Fruit fly (Drosophila melanogaster): Measurements from ENCODE around the gene Ir94c.

Gene Ir94c

dm6 chr3R:22124863-22125262, 5.6 kb upstream of the Ir94c start (continued):
- no peak for TF ChIP-seq gcm2 (GFP tag; optimal IDR thresholded peaks at IDR 0.05)
- peak; percentile 20 for TF ChIP-seq Vsx1 (GFP tag; optimal IDR thresholded peaks at IDR 0.05)
- no peak for TF ChIP-seq sima (GFP tag; optimal IDR thresholded peaks at IDR 0.05)
- no peak for TF ChIP-seq CG33213 (GFP tag; optimal IDR thresholded peaks at IDR 0.05)
- no peak for TF ChIP-seq Fer1 (GFP tag; optimal IDR thresholded peaks at IDR 0.05)
- no peak for TF ChIP-seq tgo (GFP tag; IDR thresholded peaks at IDR 0.05)
- no peak for TF ChIP-seq CG1647 (GFP tag; optimal IDR thresholded peaks at IDR 0.05)
- TF ChIP-seq CG3281 (GFP tag; optimal IDR thresholded peaks at IDR 0.05), result no peak
- peak; percentile 24 for TF ChIP-seq Deaf1 (tag; optimal IDR thresholded peaks at IDR 0.05)
- no peak for TF ChIP-seq CG9876 (GFP tag; optimal IDR thresholded peaks at IDR 0.05)
- no peak for TF ChIP-seq Hmr (GFP tag; optimal IDR thresholded peaks at IDR 0.05)
- no peak for TF ChIP-seq Sin3A (optimal IDR thresholded peaks at IDR 0.05)
- no peak for TF ChIP-seq gce (GFP tag; IDR thresholded peaks at IDR 0.05)
- no peak for TF ChIP-seq TFAM (GFP tag; optimal IDR thresholded peaks at IDR 0.05)
- 0 out of 2 replicates have a peak, but pooled peaks have one; percentile 24 for TF ChIP-seq bbx (GFP tag; IDR thresholded peaks at IDR 0.05; ENCODE audit: partially characterized antibody)
- TF ChIP-seq Spps (tag; optimal IDR thresholded peaks at IDR 0.05), result peak; percentile 5
- TF ChIP-seq hth (optimal IDR thresholded peaks at IDR 0.05), result no peak
- no peak for TF ChIP-seq Doc2 (GFP tag; IDR thresholded peaks at IDR 0.05)
- no peak for TF ChIP-seq gcm (GFP tag; optimal IDR thresholded peaks at IDR 0.05)
- no peak for TF ChIP-seq p53 (GFP tag; optimal IDR thresholded peaks at IDR 0.05)
- TF ChIP-seq seq (GFP tag; IDR thresholded peaks at IDR 0.05), result no peak
- no peak for TF ChIP-seq CG7745 (tag; optimal IDR thresholded peaks at IDR 0.05)
- peak; percentile 51 to 66 for TF ChIP-seq Trl (optimal IDR thresholded peaks at IDR 0.05)
- no peak for TF ChIP-seq Trl (GFP tag; optimal IDR thresholded peaks at IDR 0.05)
- TF ChIP-seq CG8290 (GFP tag; optimal IDR thresholded peaks at IDR 0.05), result no peak
- no peak for TF ChIP-seq CG8290 (tag; optimal IDR thresholded peaks at IDR 0.05)
- no peak for TF ChIP-seq NK7.1 (GFP tag; optimal IDR thresholded peaks at IDR 0.05)
- TF ChIP-seq CG32532 (GFP tag; IDR thresholded peaks at IDR 0.05), result peak; percentile 38; the same call in 1 of the 2 replicates
- TF ChIP-seq ERR (GFP tag; optimal IDR thresholded peaks at IDR 0.05), result no peak
- peak; percentile 58 for TF ChIP-seq Med (GFP tag)
- no peak for TF ChIP-seq CG17912 (GFP tag; optimal IDR thresholded peaks at IDR 0.05)
- peak in 1 of 2 experiments; percentile 46 for TF ChIP-seq Hr78 (GFP tag; optimal IDR thresholded peaks at IDR 0.05)
- peak; percentile 60; the same call in 1 of the 2 replicates for TF ChIP-seq chm (GFP tag; IDR thresholded peaks at IDR 0.05)
- no peak for TF ChIP-seq esg (GFP tag; conservative IDR thresholded peaks at IDR 0.05)
- TF ChIP-seq MTF-1 (GFP tag; optimal IDR thresholded peaks at IDR 0.05; ENCODE audit: borderline replicate concordance), result no peak
- peak; percentile 92 for TF ChIP-seq CG11504 (tag; optimal IDR thresholded peaks at IDR 0.05)
- TF ChIP-seq stwl (tag; optimal IDR thresholded peaks at IDR 0.05), result peak; percentile 26
- TF ChIP-seq vnd (GFP tag; IDR thresholded peaks at IDR 0.05; ENCODE audit: partially characterized antibody), result no peak
- TF ChIP-seq CG1024 (GFP tag; IDR thresholded peaks at IDR 0.05), result no peak
- TF ChIP-seq pum (GFP tag; optimal IDR thresholded peaks at IDR 0.05), result no peak
- no peak for TF ChIP-seq GATAe (GFP tag; conservative IDR thresholded peaks at IDR 0.05)
- peak; percentile 17 for TF ChIP-seq CG5180 (GFP tag; optimal IDR thresholded peaks at IDR 0.05)
- no peak for TF ChIP-seq CG33557 (GFP tag; optimal IDR thresholded peaks at IDR 0.05)
- peak; percentile 11; the same call in 1 of the 2 replicates for TF ChIP-seq gsb (GFP tag; IDR thresholded peaks at IDR 0.05)
- TF ChIP-seq Opbp (GFP tag; IDR thresholded peaks at IDR 0.05; ENCODE audit: partially characterized antibody), result 0 out of 3 replicates have a peak, but pooled peaks have one; percentile 22

All from whole organism, embryonic.